Worm (Caenorhabditis elegans): ENCODE results near the gene Y47D3A.14.

ce11 chrIII:11194123-11194522 is 42.5 kb downstream of the Y47D3A.14 start:
- no peak for TF ChIP-seq efl-1 (GFP tag; optimal IDR thresholded peaks at IDR 0.05)
- TF ChIP-seq ZK185.1 (tag; optimal IDR thresholded peaks at IDR 0.05; ENCODE audit: poor library complexity, severe bottlenecking) = no peak
- TF ChIP-seq snpc-4 (GFP tag; optimal IDR thresholded peaks at IDR 0.05) = no peak
- TF ChIP-seq snpc-4 (tag; optimal IDR thresholded peaks at IDR 0.05) = no peak
- TF ChIP-seq unc-130 (GFP tag; optimal IDR thresholded peaks at IDR 0.05) = no peak
- no peak for TF ChIP-seq D2030.7 (GFP tag; IDR thresholded peaks at IDR 0.05)
- no peak for TF ChIP-seq lin-35 (GFP tag; optimal IDR thresholded peaks at IDR 0.05)
- no peak for TF ChIP-seq pha-4 (tag; optimal IDR thresholded peaks at IDR 0.05)
- no peak for TF ChIP-seq unc-62 (GFP tag; optimal IDR thresholded peaks at IDR 0.05)
- TF ChIP-seq pbrm-1 (GFP tag; IDR thresholded peaks at IDR 0.05) = no peak

Measured in whole organism, young adult.